Fruit fly (Drosophila melanogaster) whole organism, embryonic: Measurements from ENCODE around the gene Gbs-76A.

Source experiments
- CG10431 ChIP-seq: fragments of 200-800 bp; sonication (Bioruptor generic); optimal IDR thresholded peaks from 3 replicates; lab custom pipeline; 2018; ENCODE audit warnings: missing biosample characterization, mild to moderate bottlenecking, missing genetic modification characterization
- CG10543 ChIP-seq: fragments of 200-800 bp; sonication (Bioruptor generic); optimal IDR thresholded peaks from 3 replicates; lab custom pipeline; 2017; ENCODE audit warnings: missing biosample characterization, mild to moderate bottlenecking, missing genetic modification characterization, moderate library complexity
- CG10959 ChIP-seq: fragments of 200-800 bp; sonication (Bioruptor generic); IDR thresholded peaks from 2 replicates; pipeline ENCODE4 v1.3.6; 2022; ENCODE audit warnings: missing biosample characterization, missing genetic modification characterization
- CG11093 ChIP-seq: fragments of 200-800 bp; sonication (Bioruptor generic); IDR thresholded peaks from 3 replicates; pipeline ENCODE4 v1.3.6; 2022; ENCODE audit warnings: missing biosample characterization, missing genetic modification characterization
- CG12942 ChIP-seq: fragments of 200-800 bp; sonication (Bioruptor generic); optimal IDR thresholded peaks from 3 replicates; lab custom pipeline; 2016; ENCODE audit warnings: missing biosample characterization, missing genetic modification characterization
- CG13296 ChIP-seq: fragments of 200-800 bp; sonication (Bioruptor generic); optimal IDR thresholded peaks from 3 replicates; lab custom pipeline; 2018; ENCODE audit warnings: missing biosample characterization, mild to moderate bottlenecking, missing genetic modification characterization
- CG14014 ChIP-seq: fragments of 200-800 bp; sonication (Bioruptor generic); IDR thresholded peaks from 2 replicates; pipeline ENCODE4 v1.3.6; 2022; ENCODE audit warnings: missing biosample characterization, missing genetic modification characterization
- CG15011 ChIP-seq: fragments of 200-800 bp; sonication (Bioruptor generic); optimal IDR thresholded peaks from 3 replicates; lab custom pipeline; 2018; ENCODE audit warnings: missing biosample characterization, mild to moderate bottlenecking, missing genetic modification characterization
- CG1647 ChIP-seq: fragments of 200-800 bp; sonication (Bioruptor generic); optimal IDR thresholded peaks from 3 replicates; lab custom pipeline; 2016; ENCODE audit warnings: missing biosample characterization, missing genetic modification characterization
- CG17361 ChIP-seq: fragments of 200-800 bp; sonication (Bioruptor generic); IDR thresholded peaks from 3 replicates; pipeline ENCODE4 v1.3.6; 2022; ENCODE audit warnings: missing biosample characterization, missing genetic modification characterization
- CG17829 ChIP-seq: fragments of 200-800 bp; optimal IDR thresholded peaks from 2 replicates; lab custom pipeline; 2019; ENCODE audit warnings: missing biosample characterization, mild to moderate bottlenecking, missing genetic modification characterization, moderate library complexity
- CG3065 ChIP-seq: fragments of 200-800 bp; sonication (Bioruptor generic); optimal IDR thresholded peaks from 2 replicates; lab custom pipeline; 2016; ENCODE audit warnings: missing biosample characterization, missing genetic modification characterization
- CG31441 ChIP-seq: fragments of 200-800 bp; sonication (Bioruptor generic); IDR thresholded peaks from 2 replicates; pipeline ENCODE4 v1.3.6; 2022; ENCODE audit warnings: missing biosample characterization, missing genetic modification characterization
- CG4424 ChIP-seq: fragments of 200-800 bp; sonication (Bioruptor generic); optimal IDR thresholded peaks from 3 replicates; lab custom pipeline; 2016; ENCODE audit warnings: missing biosample characterization, missing genetic modification characterization
- CG4854 ChIP-seq: fragments of 200-800 bp; sonication (Bioruptor generic); optimal IDR thresholded peaks from 2 replicates; lab custom pipeline; 2016; ENCODE audit warnings: missing biosample characterization, missing genetic modification characterization, inconsistent platforms
- CG5180 ChIP-seq: fragments of 200-800 bp; sonication (Bioruptor generic); optimal IDR thresholded peaks from 3 replicates; lab custom pipeline; 2017; ENCODE audit warnings: missing biosample characterization, missing genetic modification characterization, mild to moderate bottlenecking, moderate library complexity, missing genetic modification reagents
- CG6854 ChIP-seq: fragments of 200-800 bp; sonication (Bioruptor generic); optimal IDR thresholded peaks from 3 replicates; lab custom pipeline; 2017; ENCODE audit warnings: missing biosample characterization, mild to moderate bottlenecking, missing genetic modification characterization
- CG7987 ChIP-seq: fragments of 200-800 bp; sonication (Bioruptor generic); optimal IDR thresholded peaks from 2 replicates; lab custom pipeline; 2018; ENCODE audit warnings: missing biosample characterization, mild to moderate bottlenecking, missing genetic modification characterization, moderate library complexity
- CHES-1-like ChIP-seq: fragments of 200-800 bp; sonication (Bioruptor generic); optimal IDR thresholded peaks from 2 replicates; lab custom pipeline; 2016; ENCODE audit warnings: missing biosample characterization, missing genetic modification characterization
- Chrac-16 ChIP-seq: fragments of 200-800 bp; sonication (Bioruptor generic); optimal IDR thresholded peaks from 3 replicates; lab custom pipeline; 2016; ENCODE audit warnings: missing biosample characterization, missing genetic modification characterization
- E2f2 ChIP-seq: fragments of 200-800 bp; sonication (Bioruptor generic); IDR thresholded peaks from 2 replicates; pipeline ENCODE4 v1.3.6; 2022; ENCODE audit warnings: missing biosample characterization, missing genetic modification characterization
- Eip74EF ChIP-seq, 2 experiments: fragments of 200-800 bp in 1 of 2; fragments of >200 bp in 1 of 2; sonication (Bioruptor generic) in 1 of 2; optimal IDR thresholded peaks; 2 replicates each; lab custom pipeline; 2017 to 2019; ENCODE audit warnings: missing biosample characterization in 2 of 2, missing genetic modification characterization in 2 of 2, mild to moderate bottlenecking in 1 of 2, moderate library complexity in 1 of 2
- HLH54F ChIP-seq: fragments of 200-800 bp; sonication (Bioruptor generic); optimal IDR thresholded peaks from 3 replicates; lab custom pipeline; 2016; ENCODE audit warnings: missing biosample characterization, missing genetic modification characterization
- Hmr ChIP-seq: fragments of 200-800 bp; sonication (Bioruptor generic); optimal IDR thresholded peaks from 3 replicates; lab custom pipeline; 2017; ENCODE audit warnings: mild to moderate bottlenecking, missing biosample characterization, missing genetic modification reagents, missing genetic modification characterization
- Lhr ChIP-seq: fragments of 200-800 bp; sonication (Bioruptor generic); optimal IDR thresholded peaks from 3 replicates; lab custom pipeline; 2017; ENCODE audit warnings: mild to moderate bottlenecking, missing biosample characterization, missing genetic modification reagents, missing genetic modification characterization
- Lpt ChIP-seq: fragments of >200 bp; optimal IDR thresholded peaks from 2 replicates; lab custom pipeline; 2018; ENCODE audit warnings: missing biosample characterization, missing genetic modification characterization
- NC2β ChIP-seq: fragments of 200-800 bp; sonication (Bioruptor generic); optimal IDR thresholded peaks from 2 replicates; lab custom pipeline; 2016; ENCODE audit warnings: missing biosample characterization, missing genetic modification characterization
- Scr ChIP-seq: fragments of 200-800 bp; sonication (Bioruptor generic); IDR thresholded peaks from 2 replicates; pipeline ENCODE4 v1.3.6; 2022; ENCODE audit warnings: missing biosample characterization, missing genetic modification characterization; ENCODE audit not compliant: partially characterized antibody
- Spps ChIP-seq: fragments of 200-800 bp; sonication (Bioruptor generic); optimal IDR thresholded peaks from 2 replicates; lab custom pipeline; 2018; ENCODE audit warnings: missing biosample characterization, mild to moderate bottlenecking, missing genetic modification characterization
- Sry-δ ChIP-seq: fragments of 200-800 bp; sonication (Bioruptor generic); optimal IDR thresholded peaks from 2 replicates; lab custom pipeline; 2016; ENCODE audit warnings: missing biosample characterization, missing genetic modification characterization
- abd-A ChIP-seq: fragments of 200-800 bp; sonication (Bioruptor generic); optimal IDR thresholded peaks from 3 replicates; lab custom pipeline; 2019; ENCODE audit warnings: missing biosample characterization, mild to moderate bottlenecking, missing genetic modification characterization, moderate library complexity
- aop ChIP-seq: fragments of 200-800 bp; sonication (Bioruptor generic); IDR thresholded peaks from 2 replicates; pipeline ENCODE4 v1.3.6; 2022; ENCODE audit warnings: missing biosample characterization, missing genetic modification characterization
- en ChIP-seq: fragments of 200-800 bp; sonication (Bioruptor generic); optimal IDR thresholded peaks from 2 replicates; lab custom pipeline; 2016; ENCODE audit warnings: missing biosample characterization, missing genetic modification characterization
- eyg ChIP-seq: fragments of 200-800 bp; sonication (Bioruptor generic); optimal IDR thresholded peaks from 3 replicates; lab custom pipeline; 2016; ENCODE audit warnings: missing biosample characterization, missing genetic modification characterization
- gcm ChIP-seq: fragments of 200-800 bp; sonication (Bioruptor generic); optimal IDR thresholded peaks from 2 replicates; lab custom pipeline; 2019; ENCODE audit warnings: missing biosample characterization, mild to moderate bottlenecking, missing genetic modification characterization, moderate library complexity
- h ChIP-seq: fragments of >200 bp; optimal IDR thresholded peaks from 2 replicates; lab custom pipeline; 2017
- ham ChIP-seq: fragments of 200-800 bp; sonication (Bioruptor generic); IDR thresholded peaks from 2 replicates; pipeline ENCODE4 v1.3.6; 2022; ENCODE audit warnings: missing biosample characterization, missing genetic modification characterization
- hb ChIP-seq: fragments of 200-800 bp; sonication (Bioruptor generic); IDR thresholded peaks from 3 replicates; pipeline ENCODE4 v1.3.6; 2022; ENCODE audit warnings: missing biosample characterization, missing genetic modification characterization; ENCODE audit not compliant: partially characterized antibody
- ind ChIP-seq: fragments of 200-800 bp; sonication (Bioruptor generic); optimal IDR thresholded peaks from 3 replicates; lab custom pipeline; 2016; ENCODE audit warnings: missing biosample characterization, missing genetic modification characterization
- otp ChIP-seq: fragments of 200-800 bp; sonication (Bioruptor generic); IDR thresholded peaks from 3 replicates; pipeline ENCODE4, ENCODE4 v1.3.6; 2022; ENCODE audit warnings: missing biosample characterization, missing genetic modification characterization
- pita ChIP-seq: fragments of 200-800 bp; sonication (Bioruptor generic); optimal IDR thresholded peaks from 2 replicates; lab custom pipeline; 2017; ENCODE audit warnings: missing biosample characterization, mild to moderate bottlenecking, missing genetic modification characterization
- salm ChIP-seq: fragments of 200-800 bp; sonication (Bioruptor generic); optimal IDR thresholded peaks from 2 replicates; lab custom pipeline; 2018; ENCODE audit warnings: missing biosample characterization, mild to moderate bottlenecking, missing genetic modification characterization
- sens-2 ChIP-seq: fragments of 200-800 bp; sonication (Bioruptor generic); IDR thresholded peaks from 2 replicates; pipeline ENCODE4 v1.3.6; 2022; ENCODE audit warnings: missing biosample characterization, missing genetic modification characterization
- slou ChIP-seq: fragments of 200-800 bp; sonication (Bioruptor generic); optimal IDR thresholded peaks from 3 replicates; lab custom pipeline; 2016; ENCODE audit warnings: missing biosample characterization, missing genetic modification characterization
- sqz ChIP-seq: fragments of 200-800 bp; sonication (Bioruptor generic); optimal IDR thresholded peaks from 3 replicates; lab custom pipeline; 2018; ENCODE audit warnings: missing biosample characterization, mild to moderate bottlenecking, missing genetic modification characterization
- sug ChIP-seq: fragments of 200-800 bp; optimal IDR thresholded peaks from 2 replicates; lab custom pipeline; 2019; ENCODE audit warnings: missing biosample characterization, mild to moderate bottlenecking, missing genetic modification characterization, moderate library complexity
- tna ChIP-seq: fragments of 200-800 bp; sonication (Bioruptor generic); IDR thresholded peaks from 2 replicates; pipeline ENCODE4 v1.3.6; 2022; ENCODE audit warnings: missing biosample characterization, missing genetic modification characterization; ENCODE audit not compliant: partially characterized antibody
- trh ChIP-seq: fragments of 200-800 bp; sonication (Bioruptor generic); optimal IDR thresholded peaks from 2 replicates; lab custom pipeline; 2016; ENCODE audit warnings: missing biosample characterization, missing genetic modification characterization
- twi ChIP-seq: fragments of 200-800 bp; optimal IDR thresholded peaks from 2 replicates; lab custom pipeline; 2019; ENCODE audit warnings: missing biosample characterization, mild to moderate bottlenecking, missing genetic modification characterization, moderate library complexity
- vfl ChIP-seq: fragments of 200-800 bp; sonication (Bioruptor generic); optimal IDR thresholded peaks from 2 replicates; lab custom pipeline; 2016; ENCODE audit warnings: missing biosample characterization, missing genetic modification characterization

The Gbs-76A gene

dm6 chr3L:19292440-19293175 lies at the start of gene Gbs-76A:
Gene Gbs-76A, minus strand, starts transcription at chr3L:19292766.
- TF ChIP-seq HLH54F (no peak), CHES-1-like (GFP tag; lab: Kevin White, UChicago) (no peak), CG10959 (GFP tag; lab: Robert Waterston, UW) (no peak), eyg (no peak), CG6854 (GFP tag; lab: Kevin White, UChicago) (peak; percentile 78), CG11093 (GFP tag; lab: Robert Waterston, UW) (0 out of 3 replicates have a peak, but pooled peaks have one; percentile 57), twi (tag; lab: Kevin White, UChicago) (peak; percentile 67), tna (GFP tag; lab: Robert Waterston, UW) (no peak), Sry-δ (GFP tag; lab: Kevin White, UChicago) (no peak), Chrac-16 (GFP tag; lab: Kevin White, UChicago) (peak; percentile 38), pita (GFP tag; lab: Kevin White, UChicago) (no peak), CG4854 (GFP tag; lab: Kevin White, UChicago) (no peak), sug (tag; lab: Kevin White, UChicago) (peak; percentile 88), trh (GFP tag; lab: Kevin White, UChicago) (no peak), CG1647 (GFP tag; lab: Kevin White, UChicago) (no peak), abd-A (tag; lab: Kevin White, UChicago) (peak; percentile 71), otp (GFP tag; lab: Robert Waterston, UW) (0 out of 3 replicates have a peak, but pooled peaks have one; percentile 47), sqz (GFP tag; lab: Kevin White, UChicago) (peak; percentile 58), CG4424 (GFP tag; lab: Kevin White, UChicago) (peak; percentile 64), sens-2 (GFP tag; lab: Robert Waterston, UW) (no peak), vfl (GFP tag; lab: Kevin White, UChicago) (no peak), E2f2 (peak; percentile 67; the same call in 1 of the 2 replicates), gcm (GFP tag; lab: Kevin White, UChicago) (peak; percentile 91), CG12942 (GFP tag; lab: Kevin White, UChicago) (no peak), Lpt (no peak), Hmr (GFP tag; lab: Kevin White, UChicago) (peak; percentile 90), CG15011 (GFP tag; lab: Kevin White, UChicago) (peak; percentile 46), CG14014 (GFP tag; lab: Robert Waterston, UW) (peak; percentile 79; the same call in 1 of the 2 replicates), CG10431 (GFP tag; lab: Kevin White, UChicago) (peak; percentile 78), CG13296 (GFP tag; lab: Kevin White, UChicago) (peak; percentile 95), Scr (GFP tag; lab: Robert Waterston, UW) (peak; percentile 33; the same call in 1 of the 2 replicates), en (GFP tag; lab: Kevin White, UChicago) (no peak), slou (GFP tag; lab: Kevin White, UChicago) (no peak), CG17361 (peak; percentile 88), salm (tag; lab: Kevin White, UChicago) (peak; percentile 81), h (lab: Kevin White, UChicago) (no peak), NC2β (GFP tag; lab: Kevin White, UChicago) (no peak), CG17829 (peak; percentile 82), CG7987 (GFP tag; lab: Kevin White, UChicago) (peak; percentile 24), CG31441 (peak; percentile 93), ham (GFP tag; lab: Robert Waterston, UW) (no peak), aop (GFP tag; lab: Robert Waterston, UW) (no peak), CG10543 (GFP tag; lab: Kevin White, UChicago) (peak; percentile 85), Spps (tag; lab: Kevin White, UChicago) (no peak), CG5180 (GFP tag; lab: Kevin White, UChicago) (peak; percentile 67), Lhr (GFP tag; lab: Kevin White, UChicago) (peak; percentile 28), hb (GFP tag; lab: Robert Waterston, UW) (0 out of 3 replicates have a peak, but pooled peaks have one; percentile 25), Eip74EF (GFP tag; optimal IDR thresholded peaks at IDR 0.05; lab: Kevin White, UChicago) (peak in 1 of 2 experiments; percentile 79), ind (peak; percentile 70), CG3065 (GFP tag; lab: Kevin White, UChicago) (no peak)
